Worm (Caenorhabditis elegans) whole organism, L4 larva: ENCODE results near the gene ZK643.5.

Experiments
- F49E8.2 ChIP-seq: sonication (generic microtip); optimal IDR thresholded peaks from 2 replicates; lab custom pipeline; 2016; ENCODE audit warnings: missing compliant biosample characterization, mild to moderate bottlenecking, missing genetic modification characterization, borderline replicate concordance
- aha-1 ChIP-seq: fragments of 150-350 bp; peaks from one replicate; lab custom pipeline; 2014; ENCODE audit warnings: missing biosample characterization, missing genetic modification characterization
- ctbp-1 ChIP-seq: fragments of 200-800 bp; sonication (Bioruptor generic); IDR thresholded peaks from 2 replicates; pipeline ENCODE4 v1.3.6; 2022; ENCODE audit warnings: missing genetic modification reagents, missing genetic modification characterization, missing compliant biosample characterization
- daf-16 ChIP-seq, 3 experiments: sonication (generic microtip); optimal IDR thresholded peaks; 2 replicates each; lab custom pipeline; 2016 to 2017; ENCODE audit warnings: missing genetic modification characterization in 3 of 3, missing genetic modification reagents in 3 of 3, mild to moderate bottlenecking in 2 of 3, missing compliant biosample characterization in 2 of 3, missing biosample characterization in 1 of 3, moderate library complexity in 1 of 3
- duxl-1 ChIP-seq: sonication (generic microtip); optimal IDR thresholded peaks from 2 replicates; lab custom pipeline; 2016; ENCODE audit warnings: mild to moderate bottlenecking, missing genetic modification characterization, moderate library complexity, missing compliant biosample characterization; ENCODE audit not compliant: poor library complexity
- hmg-1.1 ChIP-seq: fragments of 200-800 bp; sonication (Bioruptor generic); IDR thresholded peaks from 2 replicates; pipeline ENCODE4 v1.3.6; 2022; ENCODE audit warnings: missing genetic modification reagents, missing genetic modification characterization, missing compliant biosample characterization
- nhr-237 ChIP-seq: sonication (generic microtip); optimal IDR thresholded peaks from 2 replicates; lab custom pipeline; 2017; ENCODE audit warnings: missing biosample characterization, missing genetic modification characterization
- nhr-6 ChIP-seq: fragments of 150-350 bp; optimal IDR thresholded peaks from 2 replicates; lab custom pipeline; 2014; ENCODE audit warnings: missing biosample characterization, missing genetic modification characterization
- pha-4 ChIP-seq, 2 experiments: fragments of 150-350 bp in 1 of 2; fragments of 200-800 bp in 1 of 2; sonication (Bioruptor generic) in 1 of 2; IDR thresholded peaks in 1 of 2; optimal IDR thresholded peaks in 1 of 2; 2 replicates each; pipeline versions ENCODE4 v1.3.6 to Lab custom; 2014 to 2022; ENCODE audit warnings: missing genetic modification characterization in 2 of 2, missing genetic modification reagents in 2 of 2, missing biosample characterization in 1 of 2, missing compliant biosample characterization in 1 of 2
- zip-2 ChIP-seq: fragments of 150-350 bp; optimal IDR thresholded peaks from 2 replicates; lab custom pipeline; 2014; ENCODE audit warnings: missing biosample characterization, missing genetic modification characterization
- ztf-11 ChIP-seq: fragments of 150-350 bp; optimal IDR thresholded peaks from 2 replicates; lab custom pipeline; 2014; ENCODE audit warnings: missing biosample characterization, missing genetic modification characterization

ZK643.5 gene

DNA sequence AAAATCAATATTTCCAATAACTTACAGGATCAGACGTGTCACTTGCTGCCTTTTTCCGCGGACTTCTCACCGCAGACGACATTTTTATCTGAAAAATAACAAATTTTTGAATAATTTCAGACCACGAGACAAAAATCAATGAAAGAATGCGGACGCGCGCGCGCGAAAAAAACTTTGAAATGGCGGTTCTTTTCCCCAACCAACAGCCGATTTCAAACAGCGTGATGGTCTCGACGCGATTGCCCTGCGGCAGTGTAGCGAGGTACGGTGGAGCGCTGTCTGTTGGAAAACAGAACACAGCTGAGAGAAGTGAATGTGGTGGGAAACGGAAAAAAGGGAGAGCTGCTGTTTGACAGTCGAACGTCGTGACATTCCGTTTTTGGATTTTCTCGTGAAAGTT lies 52.0 kb downstream of the ZK643.5 start, which contains the start of gene lin-9 (continued):
- TF ChIP-seq hmg-1.1 (GFP tag; lab: Robert Waterston, UW): peak; percentile 98
- peak; percentile 94 for TF ChIP-seq duxl-1 (tag; lab: Kevin White, UChicago)
- peak; percentile 93 for TF ChIP-seq pha-4 (GFP tag; IDR thresholded peaks at IDR 0.05; lab: Robert Waterston, UW)
- TF ChIP-seq pha-4 (tag; optimal IDR thresholded peaks at IDR 0.05; lab: Kevin White, UChicago): no peak
- TF ChIP-seq zip-2 (tag; lab: Kevin White, UChicago): peak; percentile 20
- TF ChIP-seq ztf-11 (tag; lab: Kevin White, UChicago): no peak
- peak; percentile 64 to 91 for TF ChIP-seq daf-16 (GFP tag; optimal IDR thresholded peaks at IDR 0.05; lab: Kevin White, UChicago)
- TF ChIP-seq daf-16 (tag; optimal IDR thresholded peaks at IDR 0.05; lab: Kevin White, UChicago): peak; percentile 89
- TF ChIP-seq nhr-6 (tag; lab: Kevin White, UChicago): peak; percentile 94
- peak; percentile 97 for TF ChIP-seq ctbp-1 (GFP tag; lab: Robert Waterston, UW)
- TF ChIP-seq nhr-237 (tag; lab: Kevin White, UChicago): no peak

DNA sequence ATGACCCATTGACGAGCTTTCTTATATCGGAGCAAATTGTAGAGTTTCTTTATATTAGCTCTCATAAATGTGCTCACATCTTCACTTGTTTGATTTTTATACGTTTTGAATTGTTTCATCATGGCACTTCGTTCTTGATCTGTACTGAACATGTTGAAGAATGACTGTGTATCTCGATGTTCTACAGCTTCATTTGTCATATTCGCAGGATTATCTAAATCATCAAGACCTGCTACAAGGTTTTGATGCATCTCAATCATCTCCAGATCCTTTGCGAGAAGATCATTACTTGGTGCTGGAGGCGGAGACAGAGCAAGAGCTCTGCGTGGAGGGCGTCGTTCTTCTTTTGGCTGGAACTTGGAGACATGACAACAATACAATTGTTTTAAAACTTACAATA lies 52.7 kb downstream of the ZK643.5 start:
- TF ChIP-seq aha-1 (tag; lab: Kevin White, UChicago): peak; percentile 69
- no peak for TF ChIP-seq F49E8.2 (tag; lab: Kevin White, UChicago)
